Worm (Caenorhabditis elegans) whole organism, L1 larva: ENCODE measurements around the gene pfkb-1.2.

Experiments
- ceh-82 ChIP-seq, 3 experiments: fragments of 150-350 bp in 1 of 3; sonication (generic microtip) in 2 of 3; optimal IDR thresholded peaks; 2 replicates each; lab custom pipeline; 2014 to 2017; ENCODE audit warnings: missing biosample characterization in 3 of 3, missing genetic modification characterization in 3 of 3
- elt-3 ChIP-seq, 6 experiments: fragments of 150-350 bp in 1 of 6; sonication (generic microtip); optimal IDR thresholded peaks; 2 replicates each; lab custom pipeline; 2017 to 2018; ENCODE audit warnings: missing biosample characterization in 6 of 6, missing genetic modification characterization in 6 of 6, inconsistent platforms in 1 of 6
- lin-13 ChIP-seq: fragments of 150-350 bp; optimal IDR thresholded peaks from 2 replicates; lab custom pipeline; 2014; ENCODE audit warnings: missing biosample characterization, missing genetic modification reagents, missing genetic modification characterization
- nhr-11 ChIP-seq: fragments of 150-350 bp; optimal IDR thresholded peaks from 2 replicates; lab custom pipeline; 2014; ENCODE audit warnings: missing biosample characterization, missing genetic modification characterization
- nhr-90 ChIP-seq: sonication (generic microtip); optimal IDR thresholded peaks from 2 replicates; lab custom pipeline; 2016; ENCODE audit warnings: mild to moderate bottlenecking, missing genetic modification characterization, missing compliant biosample characterization; ENCODE audit not compliant: poor library complexity
- pag-3 ChIP-seq: sonication (generic microtip); optimal IDR thresholded peaks from 2 replicates; lab custom pipeline; 2017; ENCODE audit warnings: missing genetic modification characterization, mild to moderate bottlenecking, missing compliant biosample characterization, antibody characterized with exemption, borderline replicate concordance; ENCODE audit not compliant: insufficient read depth
- ztf-11 ChIP-seq, 2 experiments: sonication (generic microtip); optimal IDR thresholded peaks; 2 replicates each; lab custom pipeline; 2016 to 2017; ENCODE audit warnings: missing genetic modification characterization in 2 of 2, missing biosample characterization in 1 of 2, missing compliant biosample characterization in 1 of 2

DNA sequence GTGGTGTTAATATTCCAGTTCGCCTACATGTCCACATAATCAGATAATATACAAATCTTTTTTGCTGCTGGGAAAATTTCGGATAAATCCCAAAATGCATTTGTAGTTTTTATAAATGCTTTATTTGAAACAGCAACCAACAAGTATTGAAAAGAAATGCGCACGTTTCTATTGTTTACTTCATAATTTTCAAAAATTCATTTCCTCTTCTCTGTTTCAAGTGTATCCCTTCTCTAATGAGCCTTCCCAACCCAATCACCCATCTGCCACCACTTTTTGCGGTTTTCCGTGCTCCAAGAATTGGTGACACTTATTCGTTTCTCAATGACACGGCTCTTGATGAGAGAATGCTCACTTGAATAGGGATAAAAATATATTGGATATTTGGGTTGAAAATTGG is 13.0 kb downstream of the pfkb-1.2 start:
- no peak for TF ChIP-seq ztf-11 (tag; optimal IDR thresholded peaks at IDR 0.05; lab: Kevin White, UChicago)
- no peak for TF ChIP-seq nhr-90
- no peak for TF ChIP-seq ceh-82 (tag; optimal IDR thresholded peaks at IDR 0.05; lab: Kevin White, UChicago)
- TF ChIP-seq pag-3 = no peak
- no peak for TF ChIP-seq nhr-11 (tag; lab: Kevin White, UChicago)
- no peak for TF ChIP-seq elt-3 (tag; optimal IDR thresholded peaks at IDR 0.05; lab: Kevin White, UChicago)
- no peak for TF ChIP-seq lin-13
